Fruit fly (Drosophila melanogaster) whole organism, prepupa: Measurements from ENCODE around the gene CG46317.
A peak's percentile ranks its signal among the peaks of the same experiment; 100 is the strongest.

ENCODE experiments used
- Blimp-1 ChIP-seq: fragments of 200-800 bp; sonication (Bioruptor generic); optimal IDR thresholded peaks from 3 replicates; lab custom pipeline; 2017; ENCODE audit warnings: missing biosample characterization, missing genetic modification characterization, mild to moderate bottlenecking, moderate library complexity, missing genetic modification reagents
- CG10631 ChIP-seq: fragments of 200-800 bp; sonication (Bioruptor generic); optimal IDR thresholded peaks from 2 replicates; lab custom pipeline; 2016; ENCODE audit warnings: missing biosample characterization, missing genetic modification characterization
- CG10669 ChIP-seq: fragments of 200-800 bp; sonication (Bioruptor generic); optimal IDR thresholded peaks from 3 replicates; lab custom pipeline; 2018; ENCODE audit warnings: missing biosample characterization, mild to moderate bottlenecking, missing genetic modification characterization, moderate library complexity
- CG11294 ChIP-seq: fragments of 200-800 bp; sonication (Bioruptor generic); IDR thresholded peaks from 2 replicates; pipeline ENCODE4 v1.3.6; 2022; ENCODE audit warnings: missing biosample characterization, missing genetic modification characterization
- CG11762 ChIP-seq: fragments of 200-800 bp; sonication (Bioruptor generic); optimal IDR thresholded peaks from 3 replicates; lab custom pipeline; 2016; ENCODE audit warnings: missing biosample characterization, missing genetic modification characterization; ENCODE audit not compliant: insufficient read depth
- CG11902 ChIP-seq: fragments of 200-800 bp; sonication (Bioruptor generic); optimal IDR thresholded peaks from 3 replicates; lab custom pipeline; 2016; ENCODE audit warnings: missing biosample characterization, missing genetic modification characterization
- CG15336 ChIP-seq: fragments of 200-800 bp; sonication (Bioruptor generic); IDR thresholded peaks from 2 replicates; pipeline ENCODE4 v1.3.6; 2022; ENCODE audit warnings: missing biosample characterization, missing genetic modification characterization
- CG3032 ChIP-seq: fragments of 200-800 bp; optimal IDR thresholded peaks from 2 replicates; lab custom pipeline; 2019; ENCODE audit warnings: missing biosample characterization, mild to moderate bottlenecking, missing genetic modification characterization, moderate library complexity
- CG31627 ChIP-seq: fragments of 200-800 bp; sonication (Bioruptor generic); optimal IDR thresholded peaks from 3 replicates; lab custom pipeline; 2016; ENCODE audit warnings: missing biosample characterization, missing genetic modification characterization
- CG32006 ChIP-seq: fragments of 200-800 bp; sonication (Bioruptor generic); optimal IDR thresholded peaks from 3 replicates; lab custom pipeline; 2017; ENCODE audit warnings: missing biosample characterization, mild to moderate bottlenecking, missing genetic modification characterization
- CG3919 ChIP-seq: fragments of 200-800 bp; sonication (Bioruptor generic); optimal IDR thresholded peaks from 3 replicates; lab custom pipeline; 2016; ENCODE audit warnings: missing biosample characterization, missing genetic modification characterization
- CG4318 ChIP-seq: fragments of 200-800 bp; sonication (Bioruptor generic); optimal IDR thresholded peaks from 3 replicates; lab custom pipeline; 2017; ENCODE audit warnings: missing biosample characterization, mild to moderate bottlenecking, missing genetic modification characterization
- CG6163 ChIP-seq: fragments of 200-800 bp; sonication (Bioruptor generic); IDR thresholded peaks from 3 replicates; pipeline ENCODE4 v1.3.6; 2022; ENCODE audit warnings: missing biosample characterization, missing genetic modification characterization
- CG6276 ChIP-seq: fragments of 200-800 bp; sonication (Bioruptor generic); optimal IDR thresholded peaks from 2 replicates; lab custom pipeline; 2017; ENCODE audit warnings: missing biosample characterization, mild to moderate bottlenecking, missing genetic modification characterization
- CG6808 ChIP-seq: fragments of 200-800 bp; sonication (Bioruptor generic); optimal IDR thresholded peaks from 3 replicates; lab custom pipeline; 2017; ENCODE audit warnings: missing biosample characterization, missing genetic modification characterization, mild to moderate bottlenecking, moderate library complexity, missing genetic modification reagents
- CG6854 ChIP-seq: fragments of 200-800 bp; sonication (Bioruptor generic); optimal IDR thresholded peaks from 2 replicates; lab custom pipeline; 2017; ENCODE audit warnings: missing biosample characterization, mild to moderate bottlenecking, missing genetic modification characterization
- CG7368 ChIP-seq: fragments of 200-800 bp; sonication (Bioruptor generic); optimal IDR thresholded peaks from 3 replicates; lab custom pipeline; 2016; ENCODE audit warnings: missing biosample characterization, missing genetic modification characterization
- CG8119 ChIP-seq: fragments of 200-800 bp; sonication (Bioruptor generic); IDR thresholded peaks from 3 replicates; pipeline ENCODE4 v1.3.6; 2022; ENCODE audit warnings: missing biosample characterization, missing genetic modification characterization
- CG8319 ChIP-seq: fragments of 200-800 bp; sonication (Bioruptor generic); optimal IDR thresholded peaks from 3 replicates; lab custom pipeline; 2016; ENCODE audit warnings: missing biosample characterization, missing genetic modification characterization
- CG8632 ChIP-seq: fragments of 200-800 bp; sonication (Bioruptor generic); optimal IDR thresholded peaks from 3 replicates; lab custom pipeline; 2016; ENCODE audit warnings: missing biosample characterization, missing genetic modification characterization
- CG9139 ChIP-seq: fragments of 200-800 bp; sonication (Bioruptor generic); optimal IDR thresholded peaks from 3 replicates; lab custom pipeline; 2017; ENCODE audit warnings: missing biosample characterization, mild to moderate bottlenecking, missing genetic modification characterization
- Eip75B ChIP-seq: fragments of 200-800 bp; sonication (Bioruptor generic); optimal IDR thresholded peaks from 3 replicates; lab custom pipeline; 2016; ENCODE audit warnings: missing biosample characterization, missing genetic modification characterization
- Eip78C ChIP-seq: fragments of 200-800 bp; sonication (Bioruptor generic); peaks from one replicate; lab custom pipeline; 2016; ENCODE audit warnings: missing biosample characterization, missing genetic modification characterization
- Ets21C ChIP-seq: fragments of 200-800 bp; sonication (Bioruptor generic); optimal IDR thresholded peaks from 3 replicates; lab custom pipeline; 2016; ENCODE audit warnings: missing biosample characterization, missing genetic modification characterization
- Ets96B ChIP-seq: fragments of 200-800 bp; optimal IDR thresholded peaks from 2 replicates; lab custom pipeline; 2019; ENCODE audit warnings: missing biosample characterization, mild to moderate bottlenecking, missing genetic modification characterization, moderate library complexity
- Gug ChIP-seq: fragments of 200-800 bp; sonication (Bioruptor generic); IDR thresholded peaks from 2 replicates; pipeline ENCODE4 v1.3.6; 2022; ENCODE audit warnings: missing biosample characterization, missing genetic modification characterization
- Hr38 ChIP-seq: sonication (Bioruptor generic); optimal IDR thresholded peaks from 2 replicates; lab custom pipeline; 2016; ENCODE audit warnings: missing biosample characterization, missing genetic modification characterization
- Hr39 ChIP-seq: fragments of 200-800 bp; sonication (Bioruptor generic); optimal IDR thresholded peaks from 2 replicates; lab custom pipeline; 2016; ENCODE audit warnings: missing biosample characterization, missing genetic modification characterization
- Hr4 ChIP-seq: fragments of 200-800 bp; sonication (Bioruptor generic); optimal IDR thresholded peaks from 3 replicates; lab custom pipeline; 2016; ENCODE audit warnings: missing biosample characterization, missing genetic modification characterization
- Lpt ChIP-seq: fragments of 200-800 bp; sonication (Bioruptor generic); optimal IDR thresholded peaks from 3 replicates; lab custom pipeline; 2016; ENCODE audit warnings: missing biosample characterization, missing genetic modification characterization
- Met ChIP-seq: fragments of 200-800 bp; sonication (Bioruptor generic); optimal IDR thresholded peaks from 3 replicates; lab custom pipeline; 2016; ENCODE audit warnings: missing biosample characterization, missing genetic modification characterization
- OdsH ChIP-seq: fragments of 200-800 bp; sonication (Bioruptor generic); optimal IDR thresholded peaks from 3 replicates; lab custom pipeline; 2016; ENCODE audit warnings: missing biosample characterization, missing genetic modification characterization
- Smox ChIP-seq: fragments of 200-800 bp; sonication (Bioruptor generic); optimal IDR thresholded peaks from 3 replicates; lab custom pipeline; 2016; ENCODE audit warnings: missing biosample characterization, missing genetic modification characterization
- Sox14 ChIP-seq: fragments of 200-800 bp; sonication (Bioruptor generic); optimal IDR thresholded peaks from 3 replicates; lab custom pipeline; 2016; ENCODE audit warnings: missing biosample characterization, missing genetic modification characterization
- achi ChIP-seq: fragments of 200-800 bp; sonication (Bioruptor generic); optimal IDR thresholded peaks from 3 replicates; lab custom pipeline; 2016; ENCODE audit warnings: missing biosample characterization, missing genetic modification characterization
- acj6 ChIP-seq: fragments of 200-800 bp; sonication (Bioruptor generic); optimal IDR thresholded peaks from 3 replicates; lab custom pipeline; 2016; ENCODE audit warnings: missing biosample characterization, missing genetic modification characterization
- cyc ChIP-seq: fragments of 200-800 bp; sonication (Bioruptor generic); optimal IDR thresholded peaks from 3 replicates; lab custom pipeline; 2016; ENCODE audit warnings: missing biosample characterization, missing genetic modification characterization
- dsx ChIP-seq: fragments of 200-800 bp; optimal IDR thresholded peaks from 3 replicates; lab custom pipeline; 2019; ENCODE audit warnings: missing biosample characterization, mild to moderate bottlenecking, missing genetic modification characterization, moderate library complexity; ENCODE audit not compliant: poor library complexity, severe bottlenecking
- eg ChIP-seq: fragments of 200-800 bp; sonication (Bioruptor generic); IDR thresholded peaks from 3 replicates; pipeline ENCODE4 v1.3.6; 2022; ENCODE audit warnings: missing biosample characterization, missing genetic modification characterization
- esn ChIP-seq: fragments of 200-800 bp; sonication (Bioruptor generic); optimal IDR thresholded peaks from 2 replicates; lab custom pipeline; 2016; ENCODE audit warnings: missing biosample characterization, mild to moderate bottlenecking, missing genetic modification characterization, moderate library complexity
- fd59A ChIP-seq: fragments of 200-800 bp; sonication (Bioruptor generic); optimal IDR thresholded peaks from 2 replicates; lab custom pipeline; 2017; ENCODE audit warnings: missing biosample characterization, mild to moderate bottlenecking, missing genetic modification characterization, missing genetic modification reagents
- fd85E ChIP-seq: fragments of 200-800 bp; sonication (Bioruptor generic); optimal IDR thresholded peaks from 3 replicates; lab custom pipeline; 2016; ENCODE audit warnings: missing biosample characterization, missing genetic modification characterization
- fkh ChIP-seq: fragments of 200-800 bp; sonication (Bioruptor generic); optimal IDR thresholded peaks from 3 replicates; lab custom pipeline; 2017; ENCODE audit warnings: missing biosample characterization, mild to moderate bottlenecking, missing genetic modification characterization, moderate library complexity
- net ChIP-seq: fragments of 200-800 bp; sonication (Bioruptor generic); optimal IDR thresholded peaks from 3 replicates; lab custom pipeline; 2016; ENCODE audit warnings: missing biosample characterization, missing genetic modification characterization
- pdm3 ChIP-seq: fragments of 200-800 bp; sonication (Bioruptor generic); optimal IDR thresholded peaks from 3 replicates; lab custom pipeline; 2016; ENCODE audit warnings: missing biosample characterization, missing genetic modification characterization
- ss ChIP-seq, 2 experiments: fragments of 200-800 bp; sonication (Bioruptor generic); optimal IDR thresholded peaks; 2 replicates in 1 of 2; 3 replicates in 1 of 2; lab custom pipeline; 2017 to 2018; ENCODE audit warnings: mild to moderate bottlenecking in 2 of 2, missing biosample characterization in 2 of 2, missing genetic modification characterization in 2 of 2, moderate library complexity in 1 of 2
- svp ChIP-seq: fragments of 200-800 bp; sonication (Bioruptor generic); peaks from one replicate; lab custom pipeline; 2016; ENCODE audit warnings: missing biosample characterization, missing genetic modification characterization
- topi ChIP-seq: fragments of 200-800 bp; sonication (Bioruptor generic); optimal IDR thresholded peaks from 3 replicates; lab custom pipeline; 2016; ENCODE audit warnings: missing biosample characterization, missing genetic modification characterization
- vri ChIP-seq: fragments of 200-800 bp; sonication (Bioruptor generic); optimal IDR thresholded peaks from 3 replicates; lab custom pipeline; 2016; ENCODE audit warnings: missing biosample characterization, mild to moderate bottlenecking, missing genetic modification characterization

The CG46317 gene

DNA sequence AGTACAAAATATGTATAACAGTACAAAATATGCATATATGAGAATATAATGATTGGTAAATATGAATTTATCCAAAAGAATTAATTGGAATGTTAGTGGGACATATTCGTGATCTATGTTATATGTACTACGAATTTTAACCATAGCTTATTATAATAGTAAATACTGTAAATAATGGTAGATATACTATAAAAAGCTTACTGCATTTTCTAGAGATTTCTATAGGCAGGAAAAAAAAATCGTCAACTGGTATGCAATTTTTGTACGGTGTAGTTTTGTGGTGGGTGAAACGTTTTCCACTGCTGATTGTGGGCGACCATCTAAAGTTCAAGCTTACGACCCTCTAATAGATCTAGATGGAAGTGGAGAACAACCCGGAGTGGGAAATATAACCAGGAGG lies 44.2 kb upstream of the CG46317 start:
- TF ChIP-seq CG10631 (GFP tag; lab: Kevin White, UChicago) (peak; percentile 23), Eip78C (GFP tag; lab: Kevin White, UChicago) (peak; percentile 74), Met (GFP tag; lab: Kevin White, UChicago) (no peak), svp (GFP tag; lab: Kevin White, UChicago) (peak; percentile 61), CG32006 (GFP tag; lab: Kevin White, UChicago) (peak; percentile 43), Ets21C (GFP tag; lab: Kevin White, UChicago) (no peak), esn (no peak)

DNA sequence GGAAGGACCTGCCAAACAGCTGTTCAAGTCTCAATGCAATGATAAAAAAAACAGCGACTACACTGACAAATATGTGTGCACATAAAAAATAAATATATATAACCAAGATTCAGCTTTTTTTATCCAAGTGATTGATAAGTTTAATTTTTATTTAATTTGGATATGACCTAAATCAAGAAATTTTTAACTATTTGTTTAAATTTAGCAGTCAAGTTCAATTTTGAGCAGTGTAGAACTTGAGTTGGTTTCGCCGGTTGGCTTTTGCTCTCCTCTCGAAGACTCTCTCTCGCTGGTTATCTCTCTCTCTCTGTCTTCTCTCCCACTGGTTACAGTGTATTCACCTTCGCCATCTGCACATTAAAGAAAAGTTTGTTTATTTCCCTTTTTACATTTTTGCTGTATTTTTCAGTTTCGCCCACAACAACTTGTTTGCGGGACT lies 43.0 kb upstream of the CG46317 start:
- TF ChIP-seq Eip75B (GFP tag; lab: Kevin White, UChicago) (peak; percentile 98), Lpt (GFP tag; lab: Kevin White, UChicago) (peak; percentile 96), svp (GFP tag; lab: Kevin White, UChicago) (peak; percentile 96), Gug (GFP tag; lab: Robert Waterston, UW) (peak; percentile 93), CG10669 (GFP tag; lab: Kevin White, UChicago) (peak; percentile 96), Eip78C (GFP tag; lab: Kevin White, UChicago) (peak; percentile 99), Hr39 (peak; percentile 92), Hr38 (no peak), CG6163 (GFP tag; lab: Robert Waterston, UW) (peak; percentile 98), CG11902 (GFP tag; lab: Kevin White, UChicago) (peak; percentile 91), fd59A (peak; percentile 93), vri (peak; percentile 93), OdsH (GFP tag; lab: Kevin White, UChicago) (peak; percentile 97), Smox (GFP tag; lab: Kevin White, UChicago) (peak; percentile 97), pdm3 (GFP tag; lab: Kevin White, UChicago) (peak; percentile 96), CG9139 (GFP tag; lab: Kevin White, UChicago) (peak; percentile 96), CG31627 (GFP tag; lab: Kevin White, UChicago) (peak; percentile 95), CG8632 (peak; percentile 98), CG6808 (peak; percentile 97), CG4318 (GFP tag; lab: Kevin White, UChicago) (peak; percentile 89), topi (peak; percentile 98), acj6 (GFP tag; lab: Kevin White, UChicago) (peak; percentile 97), cyc (GFP tag; lab: Kevin White, UChicago) (peak; percentile 97), Ets96B (tag; lab: Kevin White, UChicago) (peak; percentile 97), fd85E (GFP tag; lab: Kevin White, UChicago) (peak; percentile 91), CG10631 (GFP tag; lab: Kevin White, UChicago) (peak; percentile 97), CG3032 (tag; lab: Kevin White, UChicago) (peak; percentile 98), Sox14 (GFP tag; lab: Kevin White, UChicago) (peak; percentile 95), fkh (GFP tag; lab: Kevin White, UChicago) (peak; percentile 44), CG6276 (GFP tag; lab: Kevin White, UChicago) (peak; percentile 90), net (peak; percentile 97), CG3919 (GFP tag; lab: Kevin White, UChicago) (peak; percentile 97), Hr4 (peak; percentile 94), Met (GFP tag; lab: Kevin White, UChicago) (peak; percentile 98), CG8319 (GFP tag; lab: Kevin White, UChicago) (peak; percentile 95), ss (GFP tag; optimal IDR thresholded peaks at IDR 0.05; lab: Kevin White, UChicago) (peak; percentile 97 to 98), esn (peak; percentile 98), eg (GFP tag; lab: Robert Waterston, UW) (peak; percentile 97), CG8119 (peak; percentile 98), CG6854 (GFP tag; lab: Kevin White, UChicago) (peak; percentile 97), achi (GFP tag; lab: Kevin White, UChicago) (peak; percentile 96), Blimp-1 (peak; percentile 90), CG15336 (GFP tag; lab: Robert Waterston, UW) (peak; percentile 98), CG11294 (peak; percentile 87), CG11762 (peak; percentile 96), dsx (peak; percentile 97), CG7368 (peak; percentile 96)
